Fruit fly (Drosophila melanogaster) whole organism, embryonic: ENCODE measurements around the gene CG15767.

Experiments used
- Asciz ChIP-seq: fragments of 200-800 bp; sonication (Bioruptor generic); optimal IDR thresholded peaks from 2 replicates; lab custom pipeline; 2017; ENCODE audit warnings: missing biosample characterization, mild to moderate bottlenecking, missing genetic modification characterization, missing genetic modification reagents
- B-H1 ChIP-seq: fragments of 200-800 bp; sonication (Bioruptor generic); IDR thresholded peaks from 3 replicates; pipeline ENCODE4 v1.3.6; 2022; ENCODE audit warnings: missing biosample characterization, missing genetic modification characterization
- CG10431 ChIP-seq: fragments of 200-800 bp; sonication (Bioruptor generic); optimal IDR thresholded peaks from 3 replicates; lab custom pipeline; 2018; ENCODE audit warnings: missing biosample characterization, mild to moderate bottlenecking, missing genetic modification characterization
- CG10959 ChIP-seq: fragments of 200-800 bp; sonication (Bioruptor generic); IDR thresholded peaks from 2 replicates; pipeline ENCODE4 v1.3.6; 2022; ENCODE audit warnings: missing biosample characterization, missing genetic modification characterization
- CG12155 ChIP-seq: fragments of 200-800 bp; sonication (Bioruptor generic); optimal IDR thresholded peaks from 3 replicates; lab custom pipeline; 2016; ENCODE audit warnings: missing biosample characterization, missing genetic modification characterization
- CG13775 ChIP-seq: fragments of 200-800 bp; sonication (Bioruptor generic); optimal IDR thresholded peaks from 3 replicates; lab custom pipeline; 2017; ENCODE audit warnings: missing biosample characterization, mild to moderate bottlenecking, missing genetic modification characterization
- CG14050 ChIP-seq: fragments of 200-800 bp; sonication (Bioruptor generic); IDR thresholded peaks from 3 replicates; pipeline ENCODE4 v1.3.6; 2022; ENCODE audit warnings: missing biosample characterization, missing genetic modification characterization
- CG16779 ChIP-seq: fragments of 200-800 bp; sonication (Bioruptor generic); IDR thresholded peaks from 2 replicates; pipeline ENCODE4 v1.3.6; 2022; ENCODE audit warnings: missing biosample characterization, missing genetic modification characterization
- CG16813 ChIP-seq: fragments of 200-800 bp; sonication (Bioruptor generic); IDR thresholded peaks from 3 replicates; pipeline ENCODE4 v1.3.6; 2022; ENCODE audit warnings: missing biosample characterization, missing genetic modification characterization; ENCODE audit not compliant: partially characterized antibody
- CG17612 ChIP-seq: fragments of 200-800 bp; sonication (Bioruptor generic); IDR thresholded peaks from 2 replicates; pipeline ENCODE4 v1.3.6; 2022; ENCODE audit warnings: missing biosample characterization, missing genetic modification characterization
- CG2129 ChIP-seq: fragments of 200-800 bp; sonication (Bioruptor generic); IDR thresholded peaks from 2 replicates; pipeline ENCODE4 v1.3.6; 2022; ENCODE audit warnings: missing biosample characterization, missing genetic modification characterization; ENCODE audit not compliant: partially characterized antibody
- CG2889 ChIP-seq: fragments of 200-800 bp; sonication (Bioruptor generic); IDR thresholded peaks from 3 replicates; pipeline ENCODE4 v1.3.6; 2022; ENCODE audit warnings: missing biosample characterization, missing genetic modification characterization
- CG33213 ChIP-seq: fragments of 200-800 bp; sonication (Bioruptor generic); optimal IDR thresholded peaks from 3 replicates; lab custom pipeline; 2016; ENCODE audit warnings: missing biosample characterization, missing genetic modification characterization
- CG42726 ChIP-seq: fragments of 200-800 bp; sonication (Bioruptor generic); IDR thresholded peaks from 2 replicates; pipeline ENCODE4 v1.3.6; 2022; ENCODE audit warnings: missing biosample characterization, missing genetic modification characterization; ENCODE audit not compliant: partially characterized antibody
- CG5180 ChIP-seq: fragments of 200-800 bp; sonication (Bioruptor generic); optimal IDR thresholded peaks from 3 replicates; lab custom pipeline; 2017; ENCODE audit warnings: missing biosample characterization, missing genetic modification characterization, mild to moderate bottlenecking, moderate library complexity, missing genetic modification reagents
- CG5245 ChIP-seq: fragments of 200-800 bp; sonication (Bioruptor generic); optimal IDR thresholded peaks from 3 replicates; lab custom pipeline; 2016; ENCODE audit warnings: missing biosample characterization, missing genetic modification characterization
- CG6765 ChIP-seq: fragments of 200-800 bp; sonication (Bioruptor generic); optimal IDR thresholded peaks from 3 replicates; lab custom pipeline; 2017; ENCODE audit warnings: missing biosample characterization, mild to moderate bottlenecking, missing genetic modification characterization
- CG7839 ChIP-seq: fragments of 200-800 bp; sonication (Bioruptor generic); optimal IDR thresholded peaks from 3 replicates; lab custom pipeline; 2018; ENCODE audit warnings: missing biosample characterization, mild to moderate bottlenecking, missing genetic modification characterization, moderate library complexity
- Chrac-16 ChIP-seq: fragments of 200-800 bp; sonication (Bioruptor generic); optimal IDR thresholded peaks from 3 replicates; lab custom pipeline; 2016; ENCODE audit warnings: missing biosample characterization, missing genetic modification characterization
- Dip2 ChIP-seq: fragments of 200-800 bp; sonication (Bioruptor generic); IDR thresholded peaks from 2 replicates; pipeline ENCODE4 v1.3.6; 2022; ENCODE audit warnings: missing biosample characterization, missing genetic modification characterization
- Gug ChIP-seq: fragments of 200-800 bp; sonication (Bioruptor generic); IDR thresholded peaks from 4 replicates; pipeline ENCODE4 v1.3.6; 2022; ENCODE audit warnings: missing biosample characterization, missing genetic modification characterization
- HHEX ChIP-seq: fragments of 200-800 bp; sonication (Bioruptor generic); optimal IDR thresholded peaks from 3 replicates; lab custom pipeline; 2017; ENCODE audit warnings: missing biosample characterization, mild to moderate bottlenecking, missing genetic modification characterization, missing genetic modification reagents
- Hr51 ChIP-seq, 2 experiments: fragments of 200-800 bp; sonication (Bioruptor generic); optimal IDR thresholded peaks; 2 replicates in 1 of 2; 3 replicates in 1 of 2; lab custom pipeline; 2016 to 2018; ENCODE audit warnings: missing biosample characterization in 2 of 2, missing genetic modification characterization in 2 of 2, mild to moderate bottlenecking in 1 of 2, moderate library complexity in 1 of 2
- MBD-R2 ChIP-seq: fragments of 200-800 bp; sonication (Bioruptor generic); IDR thresholded peaks from 2 replicates; pipeline ENCODE4 v1.3.6; 2022; ENCODE audit warnings: missing biosample characterization, missing genetic modification characterization
- Rfx ChIP-seq: fragments of 200-800 bp; sonication (Bioruptor generic); IDR thresholded peaks from 2 replicates; pipeline ENCODE4 v1.3.6; 2022; ENCODE audit warnings: missing biosample characterization, missing genetic modification characterization
- Sox100B ChIP-seq: fragments of 200-800 bp; sonication (Bioruptor generic); optimal IDR thresholded peaks from 3 replicates; lab custom pipeline; 2018; ENCODE audit warnings: missing biosample characterization, mild to moderate bottlenecking, missing genetic modification characterization
- TFAM ChIP-seq: fragments of 200-800 bp; sonication (Bioruptor generic); optimal IDR thresholded peaks from 2 replicates; lab custom pipeline; 2017; ENCODE audit warnings: missing biosample characterization, missing genetic modification characterization, inconsistent platforms
- Xbp1 ChIP-seq: fragments of 200-800 bp; sonication (Bioruptor generic); optimal IDR thresholded peaks from 3 replicates; lab custom pipeline; 2016; ENCODE audit warnings: missing biosample characterization, mild to moderate bottlenecking, missing genetic modification characterization
- az2 ChIP-seq: fragments of 200-800 bp; sonication (Bioruptor generic); optimal IDR thresholded peaks from 3 replicates; lab custom pipeline; 2016; ENCODE audit warnings: missing biosample characterization, missing genetic modification characterization
- bab2 ChIP-seq: fragments of 200-800 bp; sonication (Bioruptor generic); optimal IDR thresholded peaks from 2 replicates; lab custom pipeline; 2016; ENCODE audit warnings: missing biosample characterization, missing genetic modification characterization
- br ChIP-seq: fragments of >200 bp; optimal IDR thresholded peaks from 2 replicates; lab custom pipeline; 2017
- da ChIP-seq: fragments of 200-800 bp; sonication (Bioruptor generic); optimal IDR thresholded peaks from 2 replicates; lab custom pipeline; 2016; ENCODE audit warnings: missing biosample characterization, missing genetic modification characterization
- dan ChIP-seq: fragments of 200-800 bp; sonication (Bioruptor generic); IDR thresholded peaks from 2 replicates; pipeline ENCODE4 v1.3.6; 2022; ENCODE audit warnings: missing biosample characterization, missing genetic modification characterization
- disco-r ChIP-seq: fragments of 200-800 bp; sonication (Bioruptor generic); optimal IDR thresholded peaks from 2 replicates; lab custom pipeline; 2016; ENCODE audit warnings: missing biosample characterization, missing genetic modification characterization
- dm ChIP-seq: fragments of 200-800 bp; sonication (Bioruptor generic); optimal IDR thresholded peaks from 3 replicates; lab custom pipeline; 2016; ENCODE audit warnings: missing biosample characterization, missing genetic modification characterization
- dmrt99B ChIP-seq: fragments of 200-800 bp; sonication (Bioruptor generic); optimal IDR thresholded peaks from 2 replicates; lab custom pipeline; 2018; ENCODE audit warnings: missing biosample characterization, mild to moderate bottlenecking, missing genetic modification characterization, moderate library complexity
- gsb-n ChIP-seq: fragments of 200-800 bp; sonication (Bioruptor generic); optimal IDR thresholded peaks from 3 replicates; lab custom pipeline; 2018; ENCODE audit warnings: missing biosample characterization, mild to moderate bottlenecking, missing genetic modification characterization
- hth ChIP-seq: fragments of >200 bp; optimal IDR thresholded peaks from 2 replicates; lab custom pipeline; 2017; ENCODE audit warnings: inconsistent platforms
- jigr1 ChIP-seq: fragments of 200-800 bp; sonication (Bioruptor generic); IDR thresholded peaks from 3 replicates; pipeline ENCODE4 v1.3.6; 2022; ENCODE audit warnings: missing biosample characterization, missing genetic modification characterization
- kay ChIP-seq: fragments of 200-800 bp; sonication (Bioruptor generic); optimal IDR thresholded peaks from 2 replicates; lab custom pipeline; 2016; ENCODE audit warnings: missing biosample characterization, missing genetic modification characterization
- mam ChIP-seq: fragments of 200-800 bp; sonication (Bioruptor generic); optimal IDR thresholded peaks from 3 replicates; lab custom pipeline; 2016; ENCODE audit warnings: missing biosample characterization, missing genetic modification characterization
- pfk ChIP-seq: fragments of 200-800 bp; sonication (Bioruptor generic); optimal IDR thresholded peaks from 2 replicates; lab custom pipeline; 2018; ENCODE audit warnings: missing biosample characterization, mild to moderate bottlenecking, missing genetic modification characterization, moderate library complexity
- pita ChIP-seq: fragments of 200-800 bp; sonication (Bioruptor generic); optimal IDR thresholded peaks from 2 replicates; lab custom pipeline; 2017; ENCODE audit warnings: missing biosample characterization, mild to moderate bottlenecking, missing genetic modification characterization
- psq ChIP-seq: fragments of 200-800 bp; sonication (Bioruptor generic); optimal IDR thresholded peaks from 2 replicates; lab custom pipeline; 2017; ENCODE audit warnings: missing biosample characterization, missing genetic modification characterization
- sob ChIP-seq: fragments of 200-800 bp; sonication (Bioruptor generic); IDR thresholded peaks from 2 replicates; pipeline ENCODE4 v1.3.6; 2022; ENCODE audit warnings: missing biosample characterization, missing genetic modification characterization
- sqz ChIP-seq: fragments of 200-800 bp; sonication (Bioruptor generic); optimal IDR thresholded peaks from 3 replicates; lab custom pipeline; 2018; ENCODE audit warnings: missing biosample characterization, mild to moderate bottlenecking, missing genetic modification characterization
- ssp ChIP-seq: fragments of 200-800 bp; sonication (Bioruptor generic); IDR thresholded peaks from 2 replicates; pipeline ENCODE4 v1.3.6; 2022; ENCODE audit warnings: missing biosample characterization, missing genetic modification characterization
- trh ChIP-seq: fragments of 200-800 bp; sonication (Bioruptor generic); optimal IDR thresholded peaks from 2 replicates; lab custom pipeline; 2016; ENCODE audit warnings: missing biosample characterization, missing genetic modification characterization
- wor ChIP-seq: fragments of 200-800 bp; sonication (Bioruptor generic); IDR thresholded peaks from 2 replicates; pipeline ENCODE4 v1.3.6; 2022; ENCODE audit warnings: missing biosample characterization, missing genetic modification characterization

Gene CG15767

DNA sequence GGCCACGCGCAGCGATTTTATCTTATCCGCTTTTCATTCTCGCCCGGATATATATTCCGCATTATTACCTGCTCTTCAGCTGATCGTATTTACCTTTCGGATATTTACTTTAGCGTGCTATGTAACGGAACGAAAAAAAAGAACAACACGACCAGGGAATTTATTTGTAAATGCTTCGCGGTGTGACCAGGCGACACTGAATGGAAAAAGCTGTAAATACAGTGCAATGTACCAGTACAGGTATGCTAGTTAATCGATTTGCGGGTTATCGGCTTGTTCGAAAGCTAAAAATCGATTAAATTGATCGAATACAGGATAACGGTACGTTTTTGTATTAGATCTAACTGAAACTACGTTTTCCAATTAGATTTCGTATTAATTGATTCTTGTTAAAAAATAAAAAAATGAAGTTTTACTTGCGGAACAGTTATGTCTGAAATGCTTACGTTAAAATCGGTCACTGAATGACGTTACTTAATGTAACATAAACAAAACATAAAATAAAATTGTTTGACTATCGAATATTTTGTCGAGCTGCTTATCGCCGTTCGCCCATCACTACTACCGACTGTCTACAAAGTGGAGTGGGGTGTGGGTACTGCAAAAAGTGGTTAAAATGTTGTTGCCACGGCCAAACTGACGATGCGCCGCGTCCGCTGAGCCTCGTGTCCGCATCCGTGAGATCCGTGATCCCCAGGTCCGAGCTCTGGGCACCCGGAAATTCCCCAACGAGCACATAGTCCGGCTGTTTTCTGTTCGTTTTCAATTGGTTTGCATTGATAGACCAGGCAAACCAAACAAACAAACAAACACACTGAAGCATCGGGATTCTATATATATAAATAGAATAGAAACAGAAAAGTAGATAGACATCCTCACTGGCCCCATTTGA lies 25.0 kb upstream of the CG15767 start, which contains the start of the genes MAPk-Ak2 and CG42699 (continued):
- TF ChIP-seq CG2889 (GFP tag; lab: Robert Waterston, UW) (no peak), hth (lab: Kevin White, UChicago) (no peak), az2 (GFP tag; lab: Kevin White, UChicago) (no peak), CG5180 (GFP tag; lab: Kevin White, UChicago) (peak; percentile 78), wor (GFP tag; lab: Robert Waterston, UW) (no peak), CG12155 (peak; percentile 62), CG2129 (peak; percentile 24; the same call in 1 of the 2 replicates), Sox100B (GFP tag; lab: Kevin White, UChicago) (peak; percentile 88), pfk (peak; percentile 85), CG10431 (GFP tag; lab: Kevin White, UChicago) (no peak), bab2 (GFP tag; lab: Kevin White, UChicago) (peak; percentile 85), CG13775 (GFP tag; lab: Kevin White, UChicago) (peak; percentile 47), sqz (GFP tag; lab: Kevin White, UChicago) (peak; percentile 95), mam (GFP tag; lab: Kevin White, UChicago) (peak; percentile 43), pita (GFP tag; lab: Kevin White, UChicago) (no peak), Rfx (GFP tag; lab: Robert Waterston, UW) (peak; percentile 72; the same call in 1 of the 2 replicates), Hr51 (GFP tag; optimal IDR thresholded peaks at IDR 0.05; lab: Kevin White, UChicago) (peak; percentile 33 to 72), br (lab: Kevin White, UChicago) (no peak), gsb-n (tag; lab: Kevin White, UChicago) (peak; percentile 69), CG7839 (tag; lab: Kevin White, UChicago) (peak; percentile 45), dm (GFP tag; lab: Kevin White, UChicago) (peak; percentile 68), CG14050 (GFP tag; lab: Robert Waterston, UW) (no peak), ssp (GFP tag; lab: Robert Waterston, UW) (no peak; the same call in 1 of the 2 replicates), CG42726 (GFP tag; lab: Robert Waterston, UW) (no peak), kay (GFP tag; lab: Kevin White, UChicago) (peak; percentile 80), TFAM (GFP tag; lab: Kevin White, UChicago) (peak; percentile 38), CG16779 (peak; percentile 36; the same call in 1 of the 2 replicates), sob (peak; percentile 79), dmrt99B (tag; lab: Kevin White, UChicago) (peak; percentile 66), jigr1 (GFP tag; lab: Robert Waterston, UW) (no peak), CG10959 (GFP tag; lab: Robert Waterston, UW) (peak; percentile 13; the same call in 1 of the 2 replicates), MBD-R2 (GFP tag; lab: Robert Waterston, UW) (peak; percentile 34; the same call in 1 of the 2 replicates), HHEX (GFP tag; lab: Kevin White, UChicago) (peak; percentile 87), dan (no peak), disco-r (peak; percentile 68), Xbp1 (GFP tag; lab: Kevin White, UChicago) (peak; percentile 0), B-H1 (GFP tag; lab: Robert Waterston, UW) (peak; percentile 22; the same call in 1 of the 3 replicates), trh (GFP tag; lab: Kevin White, UChicago) (peak; percentile 57), da (peak; percentile 66), Chrac-16 (GFP tag; lab: Kevin White, UChicago) (no peak), Asciz (GFP tag; lab: Kevin White, UChicago) (peak; percentile 88), Gug (GFP tag; lab: Robert Waterston, UW) (no peak), CG17612 (no peak), psq (GFP tag; lab: Kevin White, UChicago) (peak; percentile 71), CG16813 (GFP tag; lab: Robert Waterston, UW) (peak; percentile 70), Dip2 (GFP tag; lab: Robert Waterston, UW) (no peak), CG5245 (GFP tag; lab: Kevin White, UChicago) (peak; percentile 67), CG33213 (GFP tag; lab: Kevin White, UChicago) (peak; percentile 87), CG6765 (GFP tag; lab: Kevin White, UChicago) (peak; percentile 82)
